Fruit fly (Drosophila melanogaster) whole organism, embryonic: ENCODE measurements around the gene Gdh.

ENCODE experiments used
- Blimp-1 ChIP-seq: fragments of 200-800 bp; sonication (Bioruptor generic); optimal IDR thresholded peaks from 3 replicates; lab custom pipeline; 2018; ENCODE audit warnings: missing biosample characterization, missing genetic modification characterization, mild to moderate bottlenecking, moderate library complexity, missing genetic modification reagents
- CG15696 ChIP-seq: fragments of 200-800 bp; sonication (Bioruptor generic); optimal IDR thresholded peaks from 2 replicates; lab custom pipeline; 2019; ENCODE audit warnings: missing biosample characterization, mild to moderate bottlenecking, missing genetic modification characterization, moderate library complexity
- CG7271 ChIP-seq: fragments of 200-800 bp; sonication (Bioruptor generic); optimal IDR thresholded peaks from 2 replicates; lab custom pipeline; 2018; ENCODE audit warnings: missing biosample characterization, mild to moderate bottlenecking, missing genetic modification characterization, moderate library complexity
- CG9797 ChIP-seq: fragments of 200-800 bp; sonication (Bioruptor generic); optimal IDR thresholded peaks from 3 replicates; lab custom pipeline; 2018; ENCODE audit warnings: missing biosample characterization, mild to moderate bottlenecking, missing genetic modification characterization
- Hmr ChIP-seq: fragments of 200-800 bp; sonication (Bioruptor generic); optimal IDR thresholded peaks from 3 replicates; lab custom pipeline; 2017; ENCODE audit warnings: mild to moderate bottlenecking, missing biosample characterization, missing genetic modification reagents, missing genetic modification characterization
- Ptx1 ChIP-seq: fragments of 200-800 bp; sonication (Bioruptor generic); IDR thresholded peaks from 2 replicates; pipeline ENCODE4 v1.3.6; 2022; ENCODE audit warnings: missing biosample characterization, missing genetic modification characterization
- gcm ChIP-seq: fragments of 200-800 bp; sonication (Bioruptor generic); optimal IDR thresholded peaks from 2 replicates; lab custom pipeline; 2019; ENCODE audit warnings: missing biosample characterization, mild to moderate bottlenecking, missing genetic modification characterization, moderate library complexity

DNA sequence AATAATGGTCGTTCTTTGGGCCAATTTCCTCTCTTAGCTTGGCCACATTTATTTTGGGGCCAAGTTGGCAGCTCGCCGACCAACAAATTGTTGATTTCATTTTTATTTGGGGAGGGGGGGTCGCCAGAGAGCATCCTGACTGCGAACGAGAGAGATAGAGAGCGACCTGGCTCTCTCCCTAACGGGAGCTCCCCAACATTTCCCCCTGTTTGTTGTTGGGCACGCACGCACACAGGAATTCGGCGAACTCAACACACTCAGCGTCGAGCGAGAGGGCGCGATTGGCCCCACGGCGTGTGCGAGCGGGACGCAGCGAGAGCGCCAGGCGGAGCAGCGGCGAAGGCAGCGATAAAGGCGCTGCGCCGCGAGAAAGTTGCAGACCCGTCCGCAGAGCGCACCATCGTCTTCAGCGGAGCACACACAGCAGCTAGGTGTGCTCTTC is 19.9 kb upstream of the Gdh start, which contains the start of gene CG31140:
- TF ChIP-seq Ptx1 (GFP tag; lab: Robert Waterston, UW), result no peak
- no peak for TF ChIP-seq CG9797 (GFP tag; lab: Kevin White, UChicago)
- no peak for TF ChIP-seq CG15696 (tag; lab: Kevin White, UChicago)
- no peak for TF ChIP-seq CG7271 (tag; lab: Kevin White, UChicago)
- TF ChIP-seq gcm, result no peak
- TF ChIP-seq Blimp-1 (GFP tag; lab: Kevin White, UChicago), result no peak
- peak; percentile 38 for TF ChIP-seq Hmr (GFP tag; lab: Kevin White, UChicago)
